Fruit fly (Drosophila melanogaster): ENCODE measurements around the gene nero.

dm6 chr3R:31718168-31718565 lies 29.2 kb downstream of the nero start:
- TF ChIP-seq CG8924 (tag; optimal IDR thresholded peaks at IDR 0.05) = no peak
- TF ChIP-seq CG14441 (GFP tag; IDR thresholded peaks at IDR 0.05) = no peak
